In the genomic region with DNA sequence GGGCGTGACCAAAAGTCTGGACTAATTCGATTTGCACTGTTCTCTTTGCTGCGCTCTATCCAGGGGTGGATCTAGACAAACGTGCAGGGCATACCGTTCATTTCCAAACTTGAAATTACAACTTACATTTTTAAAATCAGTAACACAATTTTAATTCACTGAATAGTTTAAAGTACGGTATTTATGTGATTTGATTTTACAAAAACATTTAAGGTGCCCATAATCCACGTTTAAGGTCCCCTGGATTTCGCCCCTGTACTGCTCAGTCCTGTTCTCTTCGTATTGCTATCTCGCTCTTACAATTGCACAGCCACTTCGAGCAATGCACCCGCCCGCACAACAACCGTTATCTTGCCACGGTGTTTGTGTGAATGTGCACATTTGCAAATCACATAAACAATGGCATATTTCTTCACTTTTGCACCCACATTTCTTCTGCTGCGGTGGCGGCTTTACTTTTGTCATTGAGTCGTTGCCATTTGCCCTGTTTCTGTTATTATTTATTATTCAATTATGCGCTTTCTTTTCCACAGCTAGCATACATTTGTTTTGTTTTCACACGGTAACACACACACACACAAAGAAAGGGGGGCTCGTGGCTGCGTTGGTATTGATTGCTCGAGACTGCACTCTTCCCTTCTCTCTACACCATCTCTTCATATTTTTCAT, we compare ENCODE assay signal across 5 fruit fly cellular contexts.
A peak's percentile ranks its signal among the peaks of the same experiment; 100 is the strongest.
TF ChIP-seq lines count a peak whose summit lies in the region.

No protein-coding gene starts in this region.

TF ChIP-seq in whole organism, adult, 20 proteins besides CTCF, POLR2A, EP300 and RAD21 (continued from another document):
- peak; percentile 97 for TF ChIP-seq CG33017 (tag; optimal IDR thresholded peaks at IDR 0.05; lab: Kevin White, UChicago)
- peak; percentile 98 for TF ChIP-seq CG7101 (tag; optimal IDR thresholded peaks at IDR 0.05; lab: Kevin White, UChicago)
- TF ChIP-seq tj (GFP tag; optimal IDR thresholded peaks at IDR 0.05; lab: Kevin White, UChicago) = peak; percentile 68
- TF ChIP-seq ovo (GFP tag; optimal IDR thresholded peaks at IDR 0.05; lab: Kevin White, UChicago) = peak; percentile 99
- TF ChIP-seq Crg-1 (GFP tag; optimal IDR thresholded peaks at IDR 0.05; lab: Kevin White, UChicago) = peak; percentile 95

TF ChIP-seq in whole organism, embryonic, 481 proteins besides CTCF, POLR2A, EP300 and RAD21 (continued from another document and continues in another):
- TF ChIP-seq salm (tag; optimal IDR thresholded peaks at IDR 0.05; lab: Kevin White, UChicago) (peak; percentile 60), chif (GFP tag; optimal IDR thresholded peaks at IDR 0.05; lab: Kevin White, UChicago) (peak; percentile 73 to 88), CG10543 (GFP tag; optimal IDR thresholded peaks at IDR 0.05; lab: Kevin White, UChicago) (no peak), Bteb2 (GFP tag; optimal IDR thresholded peaks at IDR 0.05; lab: Kevin White, UChicago) (peak; percentile 26), exex (tag; optimal IDR thresholded peaks at IDR 0.05; lab: Kevin White, UChicago) (no peak), Doc3 (GFP tag; IDR thresholded peaks at IDR 0.05; lab: Robert Waterston, UW; ENCODE audit: partially characterized antibody) (no peak), bcd (GFP tag; optimal IDR thresholded peaks at IDR 0.05; lab: Kevin White, UChicago) (peak; percentile 51), CG17612 (GFP tag; IDR thresholded peaks at IDR 0.05; lab: Robert Waterston, UW) (peak; percentile 41; the same call in 1 of the 2 replicates), CG7745 (tag; optimal IDR thresholded peaks at IDR 0.05; lab: Kevin White, UChicago) (no peak), CG15601 (tag; optimal IDR thresholded peaks at IDR 0.05; lab: Kevin White, UChicago) (peak; percentile 70), oc (tag; optimal IDR thresholded peaks at IDR 0.05; lab: Kevin White, UChicago) (peak; percentile 79), CG11723 (GFP tag; optimal IDR thresholded peaks at IDR 0.05; lab: Kevin White, UChicago) (peak; percentile 46), CG12299 (tag; optimal IDR thresholded peaks at IDR 0.05; lab: Kevin White, UChicago) (peak; percentile 19), CG3281 (GFP tag; optimal IDR thresholded peaks at IDR 0.05; lab: Kevin White, UChicago) (peak; percentile 32), CG7556 (GFP tag; optimal IDR thresholded peaks at IDR 0.05; lab: Kevin White, UChicago) (peak; percentile 53), Dll (GFP tag; IDR thresholded peaks at IDR 0.05; lab: Robert Waterston, UW; ENCODE audit: partially characterized antibody) (no peak), D19A (tag; optimal IDR thresholded peaks at IDR 0.05; lab: Kevin White, UChicago) (peak; percentile 71), psq (GFP tag; optimal IDR thresholded peaks at IDR 0.05; lab: Kevin White, UChicago) (peak; percentile 8), CG8765 (GFP tag; IDR thresholded peaks at IDR 0.05; lab: Robert Waterston, UW) (peak; percentile 84), Dip2 (GFP tag; IDR thresholded peaks at IDR 0.05; lab: Robert Waterston, UW) (no peak), maf-S (GFP tag; optimal IDR thresholded peaks at IDR 0.05; lab: Kevin White, UChicago) (peak; percentile 67), CG4424 (GFP tag; optimal IDR thresholded peaks at IDR 0.05; lab: Kevin White, UChicago) (peak; percentile 89), CG4707 (GFP tag; optimal IDR thresholded peaks at IDR 0.05; lab: Kevin White, UChicago) (peak; percentile 18), CG10209 (GFP tag; optimal IDR thresholded peaks at IDR 0.05; lab: Kevin White, UChicago) (peak; percentile 66), GATAe (GFP tag; conservative IDR thresholded peaks at IDR 0.05; lab: Robert Waterston, UW) (no peak), CG8478 (optimal IDR thresholded peaks at IDR 0.05; lab: Kevin White, UChicago) (no peak), esg (GFP tag; conservative IDR thresholded peaks at IDR 0.05; lab: Robert Waterston, UW) (peak; percentile 69), CG1792 (GFP tag; optimal IDR thresholded peaks at IDR 0.05; lab: Kevin White, UChicago) (peak; percentile 50), Deaf1 (tag; optimal IDR thresholded peaks at IDR 0.05; lab: Kevin White, UChicago) (peak; percentile 1)

TF ChIP-seq in whole organism, prepupa, 60 proteins besides CTCF, POLR2A, EP300 and RAD21 (continued from another document and continues in another):
- TF ChIP-seq CG6854 (GFP tag; optimal IDR thresholded peaks at IDR 0.05; lab: Kevin White, UChicago) (peak; percentile 98), Sox15 (GFP tag; optimal IDR thresholded peaks at IDR 0.05; lab: Kevin White, UChicago) (peak; percentile 98), CG7368 (GFP tag; optimal IDR thresholded peaks at IDR 0.05; lab: Kevin White, UChicago) (peak; percentile 98), esn (GFP tag; optimal IDR thresholded peaks at IDR 0.05; lab: Kevin White, UChicago) (peak; percentile 99), CG32006 (GFP tag; optimal IDR thresholded peaks at IDR 0.05; lab: Kevin White, UChicago) (peak; percentile 98), Smox (GFP tag; optimal IDR thresholded peaks at IDR 0.05; lab: Kevin White, UChicago) (peak; percentile 99), net (GFP tag; optimal IDR thresholded peaks at IDR 0.05; lab: Kevin White, UChicago) (peak; percentile 99), Ets96B (tag; optimal IDR thresholded peaks at IDR 0.05; lab: Kevin White, UChicago) (peak; percentile 99), topi (GFP tag; optimal IDR thresholded peaks at IDR 0.05; lab: Kevin White, UChicago) (peak; percentile 99), fkh (GFP tag; optimal IDR thresholded peaks at IDR 0.05; lab: Kevin White, UChicago) (no peak), Hr38 (GFP tag; optimal IDR thresholded peaks at IDR 0.05; lab: Kevin White, UChicago) (peak; percentile 66), CG8319 (GFP tag; optimal IDR thresholded peaks at IDR 0.05; lab: Kevin White, UChicago) (peak; percentile 99), CG10631 (GFP tag; optimal IDR thresholded peaks at IDR 0.05; lab: Kevin White, UChicago) (peak; percentile 99), CG6276 (GFP tag; optimal IDR thresholded peaks at IDR 0.05; lab: Kevin White, UChicago) (peak; percentile 98), CG8632 (GFP tag; optimal IDR thresholded peaks at IDR 0.05; lab: Kevin White, UChicago) (peak; percentile 98), CG6163 (GFP tag; IDR thresholded peaks at IDR 0.05; lab: Robert Waterston, UW) (peak; percentile 99), Gug (GFP tag; IDR thresholded peaks at IDR 0.05; lab: Robert Waterston, UW) (peak; percentile 97), Met (GFP tag; optimal IDR thresholded peaks at IDR 0.05; lab: Kevin White, UChicago) (peak; percentile 99), spab (GFP tag; optimal IDR thresholded peaks at IDR 0.05; lab: Kevin White, UChicago) (peak; percentile 98), CG11294 (GFP tag; IDR thresholded peaks at IDR 0.05; lab: Robert Waterston, UW) (peak; percentile 97), Lpt (GFP tag; optimal IDR thresholded peaks at IDR 0.05; lab: Kevin White, UChicago) (peak; percentile 98), Eip78C (GFP tag; lab: Kevin White, UChicago) (peak; percentile 100), Eip75B (GFP tag; optimal IDR thresholded peaks at IDR 0.05; lab: Kevin White, UChicago) (peak; percentile 99), CG8119 (GFP tag; IDR thresholded peaks at IDR 0.05; lab: Robert Waterston, UW) (peak; percentile 97), Eip93F (GFP tag; optimal IDR thresholded peaks at IDR 0.05; lab: Kevin White, UChicago) (peak; percentile 94), CG9139 (GFP tag; optimal IDR thresholded peaks at IDR 0.05; lab: Kevin White, UChicago) (peak; percentile 97), Hr39 (GFP tag; optimal IDR thresholded peaks at IDR 0.05; lab: Kevin White, UChicago) (peak; percentile 99), salr (GFP tag; optimal IDR thresholded peaks at IDR 0.05; lab: Kevin White, UChicago) (peak; percentile 96 to 98), CG10669 (GFP tag; optimal IDR thresholded peaks at IDR 0.05; lab: Kevin White, UChicago) (peak; percentile 99), Hr4 (GFP tag; optimal IDR thresholded peaks at IDR 0.05; lab: Kevin White, UChicago) (peak; percentile 99)

TF ChIP-seq in whole organism, pupa, 21 proteins besides CTCF, POLR2A, EP300 and RAD21 (continued from another document):
- TF ChIP-seq CG12605 (GFP tag; IDR thresholded peaks at IDR 0.05; lab: Robert Waterston, UW) = peak; percentile 97
- peak; percentile 99 for TF ChIP-seq CG17806 (tag; optimal IDR thresholded peaks at IDR 0.05; lab: Kevin White, UChicago)

TF ChIP-seq in whole organism, wandering third instar larva, 38 proteins besides CTCF, POLR2A, EP300 and RAD21 (continued from another document):
- TF ChIP-seq woc (GFP tag; optimal IDR thresholded peaks at IDR 0.05; lab: Kevin White, UChicago) (peak; percentile 97), Hr83 (GFP tag; optimal IDR thresholded peaks at IDR 0.05; lab: Kevin White, UChicago; ENCODE audit: poor library complexity, severe bottlenecking) (peak; percentile 79), Sp1 (GFP tag; optimal IDR thresholded peaks at IDR 0.05; lab: Kevin White, UChicago) (peak; percentile 97), foxo (GFP tag; optimal IDR thresholded peaks at IDR 0.05; lab: Kevin White, UChicago) (peak; percentile 88 to 99), rgr (GFP tag; optimal IDR thresholded peaks at IDR 0.05; lab: Kevin White, UChicago) (peak; percentile 99), h (GFP tag; optimal IDR thresholded peaks at IDR 0.05; lab: Kevin White, UChicago) (peak; percentile 99), Myc (optimal IDR thresholded peaks at IDR 0.05; lab: Kevin White, UChicago) (no peak), pan (optimal IDR thresholded peaks at IDR 0.05; lab: Kevin White, UChicago) (no peak), tai (GFP tag; optimal IDR thresholded peaks at IDR 0.05; lab: Kevin White, UChicago) (no peak), OdsH (GFP tag; optimal IDR thresholded peaks at IDR 0.05; lab: Kevin White, UChicago) (peak; percentile 99), CrebA (GFP tag; optimal IDR thresholded peaks at IDR 0.05; lab: Kevin White, UChicago; ENCODE audit: borderline replicate concordance) (peak; percentile 72), dsf (GFP tag; optimal IDR thresholded peaks at IDR 0.05; lab: Kevin White, UChicago; ENCODE audit: borderline replicate concordance) (peak; percentile 89), lola (GFP tag; optimal IDR thresholded peaks at IDR 0.05; lab: Kevin White, UChicago) (no peak), N (GFP tag; optimal IDR thresholded peaks at IDR 0.05; lab: Kevin White, UChicago) (no peak), CG9705 (GFP tag; optimal IDR thresholded peaks at IDR 0.05; lab: Kevin White, UChicago) (peak; percentile 95), psq (GFP tag; optimal IDR thresholded peaks at IDR 0.05; lab: Kevin White, UChicago) (peak; percentile 96)
TF ChIP-seq in whole organism, wandering third instar larva: peak in this region for 25.
